Worm (Caenorhabditis elegans): ENCODE results near the gene ZC250.5.

- TF ChIP-seq snpc-4 (tag; optimal IDR thresholded peaks at IDR 0.05) (no peak), ZK546.5 (tag; optimal IDR thresholded peaks at IDR 0.05) (no peak), zag-1 (tag; optimal IDR thresholded peaks at IDR 0.05) (peak; percentile 11), dmd-4 (tag; optimal IDR thresholded peaks at IDR 0.05) (no peak), ama-1 (optimal IDR thresholded peaks at IDR 0.05) (peak; percentile 68), ztf-11 (tag; optimal IDR thresholded peaks at IDR 0.05) (no peak)
These were observed 40.2 kb downstream of the ZC250.5 start, which contains the start of gene F26F12.3 for ce11 chrV:5845669-5846189.

All from whole organism, L2 larva.